Fruit fly (Drosophila melanogaster) whole organism: ENCODE data around the gene E2f1.

ENCODE experiments used
- CG8478 ChIP-seq: fragments of >200 bp; optimal IDR thresholded peaks from 2 replicates; lab custom pipeline; 2018; ENCODE audit warnings: inconsistent platforms
- Dll ChIP-seq: fragments of >200 bp; optimal IDR thresholded peaks from 2 replicates; lab custom pipeline; 2017
- psq ChIP-seq: fragments of >200 bp; optimal IDR thresholded peaks from 2 replicates; lab custom pipeline; 2017
- usp ChIP-seq: fragments of >200 bp; optimal IDR thresholded peaks from 2 replicates; lab custom pipeline; 2017; ENCODE audit warnings: missing biosample characterization, missing genetic modification characterization, mixed read lengths

DNA sequence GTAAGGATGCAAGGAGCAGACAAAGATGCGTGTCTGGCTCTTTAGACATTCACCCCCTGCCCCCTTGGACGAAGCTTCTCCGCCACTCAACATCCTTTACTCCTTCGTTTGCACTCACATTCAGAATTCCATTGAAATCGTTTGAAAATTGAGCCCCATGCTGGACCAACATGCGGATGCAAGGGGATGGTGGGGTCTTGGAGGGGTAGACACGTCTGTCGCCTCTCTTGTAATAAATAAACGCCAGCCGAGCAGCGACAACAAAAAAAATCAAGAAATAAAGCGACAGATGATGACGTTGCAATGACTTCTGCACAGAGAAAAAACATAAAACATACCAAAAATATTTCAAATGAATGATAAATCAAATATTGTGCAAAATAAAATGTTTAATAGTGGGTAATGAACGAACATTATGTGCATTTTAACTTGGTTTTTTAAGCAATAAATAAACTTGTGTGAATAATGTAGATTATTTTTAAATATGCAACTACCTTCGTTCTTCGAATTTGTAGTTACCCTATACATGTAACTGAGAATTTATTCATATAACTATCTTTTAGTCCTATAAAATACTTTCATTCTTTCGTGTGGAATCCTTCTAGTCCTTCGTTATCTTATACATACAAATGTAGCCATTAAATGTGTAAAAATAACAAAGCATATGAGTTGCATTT, 10.7 kb downstream of the E2f1 start:
- no peak for TF ChIP-seq usp
- TF ChIP-seq psq: no peak
- TF ChIP-seq Dll: no peak
- no peak for TF ChIP-seq CG8478
